Worm (Caenorhabditis elegans) whole organism, midembryonic: ENCODE measurements around the gene srw-22.

Source experiments
- cog-1 ChIP-seq: sonication (generic microtip); optimal IDR thresholded peaks from 2 replicates; lab custom pipeline; 2016; ENCODE audit warnings: missing genetic modification characterization, missing compliant biosample characterization
- klf-2 ChIP-seq: fragments of 200-800 bp; sonication (Bioruptor generic); conservative IDR thresholded peaks from 2 replicates; pipeline ENCODE4 v1.3.6; 2022; ENCODE audit warnings: missing genetic modification reagents, missing genetic modification characterization, missing compliant biosample characterization

- TF ChIP-seq klf-2 = no peak
- no peak for TF ChIP-seq cog-1 (tag; lab: Kevin White, UChicago)
Observed at ce11 chrV:15230243-15230642, 38.2 kb upstream of the srw-22 start, which contains the start of gene srw-15.
